Fruit fly (Drosophila melanogaster): ENCODE measurements around the gene SF2.
A peak's percentile ranks its signal among the peaks of the same experiment; 100 is the strongest.

The SF2 gene

dm6 chr3R:16341817-16342374 lies at the start of gene SF2, which contains the start of gene pad:
Gene SF2, minus strand, starts transcription at chr3R:16341988.
Gene pad, plus strand, starts transcription at chr3R:16342318.
- TF ChIP-seq CTCF (optimal IDR thresholded peaks at IDR 0.05) (no peak), CG8478 (optimal IDR thresholded peaks at IDR 0.05) (no peak)

- TF ChIP-seq CTCF (optimal IDR thresholded peaks at IDR 0.05) (no peak), CG8478 (optimal IDR thresholded peaks at IDR 0.05) (no peak)
These were observed 47.3 kb upstream of the SF2 start for dm6 chr3R:16389117-16389516.

- TF ChIP-seq CTCF (optimal IDR thresholded peaks at IDR 0.05) = no peak
- no peak for TF ChIP-seq CG8478 (optimal IDR thresholded peaks at IDR 0.05)
These were observed 45.3 kb upstream of the SF2 start for dm6 chr3R:16387039-16387438.

- TF ChIP-seq CTCF (optimal IDR thresholded peaks at IDR 0.05) = no peak
- TF ChIP-seq CG8478 (optimal IDR thresholded peaks at IDR 0.05) = no peak
These were observed 43.8 kb upstream of the SF2 start for dm6 chr3R:16385586-16385985.

- TF ChIP-seq CTCF (optimal IDR thresholded peaks at IDR 0.05) (peak in 1 of 2 experiments; percentile 46), CG8478 (optimal IDR thresholded peaks at IDR 0.05) (no peak)
These were observed 32.3 kb upstream of the SF2 start for dm6 chr3R:16374101-16374500.

- TF ChIP-seq CTCF (optimal IDR thresholded peaks at IDR 0.05) (no peak), CG8478 (optimal IDR thresholded peaks at IDR 0.05) (no peak)
These were observed 28.6 kb upstream of the SF2 start, which contains the start of gene CG10317 for dm6 chr3R:16370433-16370832. Gene CG10317, minus strand, starts transcription at chr3R:16370533.

- TF ChIP-seq CG8478 (optimal IDR thresholded peaks at IDR 0.05) (no peak), CTCF (optimal IDR thresholded peaks at IDR 0.05) (no peak)
These were observed 26.5 kb upstream of the SF2 start, which contains the start of gene js for dm6 chr3R:16368288-16368687. Gene js, minus strand, starts transcription at chr3R:16368306.

dm6 chr3R:16360008-16360407 lies 18.2 kb upstream of the SF2 start, which contains the start of gene CG42446:
Gene CG42446, minus strand, starts transcription at chr3R:16360108.
- no peak for TF ChIP-seq CTCF (optimal IDR thresholded peaks at IDR 0.05)
- no peak for TF ChIP-seq CG8478 (optimal IDR thresholded peaks at IDR 0.05)

- TF ChIP-seq CTCF (optimal IDR thresholded peaks at IDR 0.05) (peak in 1 of 2 experiments; percentile 16), CG8478 (optimal IDR thresholded peaks at IDR 0.05) (no peak)
These were observed 17.3 kb upstream of the SF2 start, which contains the start of gene CG17931 for dm6 chr3R:16359098-16359497. Gene CG17931, minus strand, starts transcription at chr3R:16359466.

- no peak for TF ChIP-seq CTCF (optimal IDR thresholded peaks at IDR 0.05)
- TF ChIP-seq CG8478 (optimal IDR thresholded peaks at IDR 0.05) = no peak
These were observed 15.1 kb upstream of the SF2 start, which contains the start of gene CG10311 for dm6 chr3R:16356863-16357215. Gene CG10311, minus strand, starts transcription at chr3R:16357015.

dm6 chr3R:16356215-16356862 lies 14.6 kb upstream of the SF2 start:
- TF ChIP-seq CTCF (optimal IDR thresholded peaks at IDR 0.05) (no peak), CG8478 (optimal IDR thresholded peaks at IDR 0.05) (no peak)

dm6 chr3R:16355393-16355943 lies 13.7 kb upstream of the SF2 start:
- TF ChIP-seq CG8478 (optimal IDR thresholded peaks at IDR 0.05) (no peak), CTCF (optimal IDR thresholded peaks at IDR 0.05) (no peak)

- no peak for TF ChIP-seq CG8478 (optimal IDR thresholded peaks at IDR 0.05)
- no peak for TF ChIP-seq CTCF (optimal IDR thresholded peaks at IDR 0.05)
These were observed 11.9 kb upstream of the SF2 start for dm6 chr3R:16353671-16354070.

- TF ChIP-seq CTCF (optimal IDR thresholded peaks at IDR 0.05) = no peak
- TF ChIP-seq CG8478 (optimal IDR thresholded peaks at IDR 0.05) = no peak
These were observed 11.4 kb upstream of the SF2 start for dm6 chr3R:16353195-16353594.

- TF ChIP-seq CTCF (optimal IDR thresholded peaks at IDR 0.05) (no peak), CG8478 (optimal IDR thresholded peaks at IDR 0.05) (no peak)
These were observed 10.3 kb upstream of the SF2 start for dm6 chr3R:16352039-16352438.

dm6 chr3R:16351044-16351443 lies 9.3 kb upstream of the SF2 start:
- peak; percentile 83 to 87 for TF ChIP-seq CTCF (optimal IDR thresholded peaks at IDR 0.05)
- TF ChIP-seq CG8478 (optimal IDR thresholded peaks at IDR 0.05) = no peak
